Worm (Caenorhabditis elegans) whole organism, late embryonic: ENCODE results near the gene Y43F8C.15.

Source experiments
- C08G9.2 ChIP-seq: sonication (generic microtip); optimal IDR thresholded peaks from 2 replicates; lab custom pipeline; 2016; ENCODE audit warnings: mild to moderate bottlenecking, missing genetic modification characterization, moderate library complexity, missing compliant biosample characterization
- K02D7.2 ChIP-seq: sonication (generic microtip); optimal IDR thresholded peaks from 2 replicates; lab custom pipeline; 2017; ENCODE audit warnings: mild to moderate bottlenecking, missing genetic modification characterization, missing compliant biosample characterization
- K09A11.1 ChIP-seq: sonication (generic microtip); optimal IDR thresholded peaks from 2 replicates; lab custom pipeline; 2017; ENCODE audit warnings: antibody characterized with exemption, mild to moderate bottlenecking, missing genetic modification characterization, missing compliant biosample characterization; ENCODE audit not compliant: insufficient read depth
- Y22D7AL.16 ChIP-seq: sonication (generic microtip); optimal IDR thresholded peaks from 2 replicates; lab custom pipeline; 2016; ENCODE audit warnings: missing genetic modification characterization, missing compliant biosample characterization
- ceh-14 ChIP-seq: sonication (generic microtip); optimal IDR thresholded peaks from 2 replicates; lab custom pipeline; 2016; ENCODE audit warnings: missing genotype, missing genetic modification characterization, missing compliant biosample characterization
- ceh-2 ChIP-seq: sonication (generic microtip); optimal IDR thresholded peaks from 2 replicates; lab custom pipeline; 2016; ENCODE audit warnings: missing genotype, missing genetic modification characterization, missing compliant biosample characterization
- ceh-22 ChIP-seq: sonication (generic microtip); optimal IDR thresholded peaks from 2 replicates; lab custom pipeline; 2017; ENCODE audit warnings: missing biosample characterization, missing genetic modification characterization
- ceh-24 ChIP-seq: sonication (generic microtip); optimal IDR thresholded peaks from 2 replicates; lab custom pipeline; 2016; ENCODE audit warnings: mild to moderate bottlenecking, missing genetic modification characterization, missing compliant biosample characterization
- ceh-30 ChIP-seq: fragments of 150-350 bp; optimal IDR thresholded peaks from 2 replicates; lab custom pipeline; 2014; ENCODE audit warnings: missing biosample characterization, missing genetic modification characterization
- ceh-31 ChIP-seq: sonication (generic microtip); optimal IDR thresholded peaks from 2 replicates; lab custom pipeline; 2016; ENCODE audit warnings: missing genetic modification characterization, missing compliant biosample characterization
- ceh-45 ChIP-seq: fragments of 200-800 bp; sonication (Bioruptor generic); IDR thresholded peaks from 2 replicates; pipeline ENCODE4 v1.3.6; 2022; ENCODE audit warnings: missing genetic modification reagents, missing genetic modification characterization, missing compliant biosample characterization
- ceh-48 ChIP-seq: sonication (generic microtip); optimal IDR thresholded peaks from 2 replicates; lab custom pipeline; 2016; ENCODE audit warnings: missing genetic modification characterization, inconsistent platforms, missing compliant biosample characterization
- ceh-9 ChIP-seq: sonication (generic microtip); optimal IDR thresholded peaks from 2 replicates; lab custom pipeline; 2016; ENCODE audit warnings: mild to moderate bottlenecking, missing genetic modification characterization, inconsistent platforms, missing compliant biosample characterization
- che-1 ChIP-seq: sonication (generic microtip); optimal IDR thresholded peaks from 2 replicates; lab custom pipeline; 2016; ENCODE audit warnings: mild to moderate bottlenecking, missing genetic modification characterization, missing compliant biosample characterization
- dmd-4 ChIP-seq: sonication (generic microtip); optimal IDR thresholded peaks from 2 replicates; lab custom pipeline; 2016; ENCODE audit warnings: borderline replicate concordance, missing genetic modification characterization, missing compliant biosample characterization
- ets-4 ChIP-seq: sonication (generic microtip); optimal IDR thresholded peaks from 2 replicates; lab custom pipeline; 2016; ENCODE audit warnings: missing genetic modification characterization, missing compliant biosample characterization
- eyg-1 ChIP-seq: sonication (generic microtip); optimal IDR thresholded peaks from 2 replicates; lab custom pipeline; 2016; ENCODE audit warnings: missing genotype, missing genetic modification characterization, missing compliant biosample characterization
- fax-1 ChIP-seq: sonication (generic microtip); optimal IDR thresholded peaks from 2 replicates; lab custom pipeline; 2016; ENCODE audit warnings: missing genotype, missing genetic modification characterization, missing compliant biosample characterization
- fkh-10 ChIP-seq: fragments of 150-350 bp; optimal IDR thresholded peaks from 2 replicates; lab custom pipeline; 2014; ENCODE audit warnings: missing biosample characterization, missing genetic modification reagents, missing genetic modification characterization
- fkh-6 ChIP-seq: sonication (generic microtip); optimal IDR thresholded peaks from 2 replicates; lab custom pipeline; 2016; ENCODE audit warnings: missing genetic modification characterization, missing compliant biosample characterization
- gmeb-2 ChIP-seq: sonication (generic microtip); optimal IDR thresholded peaks from 2 replicates; lab custom pipeline; 2016; ENCODE audit warnings: missing genetic modification characterization, inconsistent platforms, missing compliant biosample characterization
- hlh-13 ChIP-seq: fragments of 200-800 bp; sonication (Bioruptor generic); optimal IDR thresholded peaks from 2 replicates; lab custom pipeline; 2018; ENCODE audit warnings: mild to moderate bottlenecking, missing genetic modification characterization, missing compliant biosample characterization
- hlh-30 ChIP-seq: sonication (generic microtip); optimal IDR thresholded peaks from 2 replicates; lab custom pipeline; 2017; ENCODE audit warnings: antibody characterized with exemption, missing genetic modification characterization, missing compliant biosample characterization; ENCODE audit not compliant: insufficient read depth
- lim-6 ChIP-seq: sonication (generic microtip); optimal IDR thresholded peaks from 2 replicates; lab custom pipeline; 2016; ENCODE audit warnings: missing genetic modification characterization, missing compliant biosample characterization
- madf-2 ChIP-seq: sonication (generic microtip); optimal IDR thresholded peaks from 2 replicates; lab custom pipeline; 2017; ENCODE audit warnings: missing genetic modification characterization, missing compliant biosample characterization
- nfya-1 ChIP-seq: sonication (generic microtip); optimal IDR thresholded peaks from 2 replicates; lab custom pipeline; 2017; ENCODE audit warnings: missing genetic modification characterization, mild to moderate bottlenecking, missing compliant biosample characterization, antibody characterized with exemption, moderate library complexity
- nhr-11 ChIP-seq: fragments of 150-350 bp; optimal IDR thresholded peaks from 2 replicates; lab custom pipeline; 2014; ENCODE audit warnings: missing biosample characterization, missing genetic modification characterization
- nhr-232 ChIP-seq: sonication (generic microtip); optimal IDR thresholded peaks from 2 replicates; lab custom pipeline; 2016; ENCODE audit warnings: missing genetic modification characterization, missing compliant biosample characterization
- odd-2 ChIP-seq: sonication (generic microtip); optimal IDR thresholded peaks from 2 replicates; lab custom pipeline; 2017; ENCODE audit warnings: antibody characterized with exemption, mild to moderate bottlenecking, missing genetic modification characterization, missing compliant biosample characterization
- pag-3 ChIP-seq: sonication (generic microtip); optimal IDR thresholded peaks from 2 replicates; lab custom pipeline; 2016; ENCODE audit warnings: missing compliant biosample characterization, missing genetic modification characterization, borderline replicate concordance
- pat-9 ChIP-seq: fragments of 200-800 bp; sonication (Bioruptor generic); optimal IDR thresholded peaks from 2 replicates; lab custom pipeline; 2018; ENCODE audit warnings: mild to moderate bottlenecking, missing genetic modification characterization, moderate library complexity, missing compliant biosample characterization
- pha-2 ChIP-seq: sonication (generic microtip); optimal IDR thresholded peaks from 2 replicates; lab custom pipeline; 2017; ENCODE audit warnings: mild to moderate bottlenecking, missing genetic modification characterization, missing compliant biosample characterization
- pha-4 ChIP-seq: fragments of 150-350 bp; optimal IDR thresholded peaks from 2 replicates; lab custom pipeline; 2018; ENCODE audit warnings: missing biosample characterization, missing genetic modification reagents, missing genetic modification characterization
- ref-2 ChIP-seq: sonication (generic microtip); optimal IDR thresholded peaks from 2 replicates; lab custom pipeline; 2016; ENCODE audit warnings: missing genetic modification characterization, missing compliant biosample characterization
- rnt-1 ChIP-seq: sonication (generic microtip); optimal IDR thresholded peaks from 2 replicates; lab custom pipeline; 2016; ENCODE audit warnings: missing genetic modification characterization, missing compliant biosample characterization
- sdc-2 ChIP-seq: sonication (generic microtip); optimal IDR thresholded peaks from 2 replicates; lab custom pipeline; 2016; ENCODE audit warnings: missing genotype, missing genetic modification characterization, missing compliant biosample characterization
- sox-4 ChIP-seq: sonication (generic microtip); optimal IDR thresholded peaks from 2 replicates; lab custom pipeline; 2017; ENCODE audit warnings: mild to moderate bottlenecking, missing genetic modification characterization, inconsistent platforms, missing compliant biosample characterization
- syd-9 ChIP-seq: sonication (generic microtip); optimal IDR thresholded peaks from 2 replicates; lab custom pipeline; 2016; ENCODE audit warnings: mild to moderate bottlenecking, missing genetic modification characterization, moderate library complexity, missing compliant biosample characterization
- tbx-7 ChIP-seq: sonication (generic microtip); optimal IDR thresholded peaks from 2 replicates; lab custom pipeline; 2016; ENCODE audit warnings: missing genotype, missing genetic modification characterization, missing compliant biosample characterization
- unc-55 ChIP-seq: sonication (generic microtip); optimal IDR thresholded peaks from 2 replicates; lab custom pipeline; 2017; ENCODE audit warnings: missing biosample characterization, missing genetic modification reagents, missing genetic modification characterization
- unc-86 ChIP-seq: sonication (generic microtip); optimal IDR thresholded peaks from 2 replicates; lab custom pipeline; 2016; ENCODE audit warnings: missing genetic modification characterization, missing compliant biosample characterization
- zip-5 ChIP-seq: sonication (generic microtip); optimal IDR thresholded peaks from 2 replicates; lab custom pipeline; 2016; ENCODE audit warnings: missing genetic modification characterization, missing compliant biosample characterization
- ztf-16 ChIP-seq: sonication (generic microtip); optimal IDR thresholded peaks from 2 replicates; lab custom pipeline; 2017; ENCODE audit warnings: missing genetic modification characterization, missing compliant biosample characterization

The Y43F8C.15 gene

ce11 chrV:19669959-19670358, 40.5 kb downstream of the Y43F8C.15 start, which contains the start of gene Y43F8C.11:
Gene Y43F8C.11 (plus strand): TSS chrV:19670259.
- TF ChIP-seq fax-1 (tag; lab: Kevin White, UChicago) (no peak), ceh-24 (tag; lab: Kevin White, UChicago) (no peak), Y22D7AL.16 (tag; lab: Kevin White, UChicago) (no peak), madf-2 (tag; lab: Kevin White, UChicago) (no peak), hlh-13 (GFP tag; lab: Kevin White, UChicago) (no peak), syd-9 (tag; lab: Kevin White, UChicago) (no peak), fkh-6 (tag; lab: Kevin White, UChicago) (no peak), ets-4 (tag; lab: Kevin White, UChicago) (no peak), nhr-232 (no peak), nfya-1 (tag; lab: Kevin White, UChicago) (no peak), ceh-30 (tag; lab: Kevin White, UChicago) (no peak), nhr-11 (tag; lab: Kevin White, UChicago) (no peak)

ce11 chrV:19668213-19668612, 42.2 kb downstream of the Y43F8C.15 start:
- no peak for TF ChIP-seq pat-9
- no peak for TF ChIP-seq hlh-13 (GFP tag; lab: Kevin White, UChicago)
- no peak for TF ChIP-seq pha-2
- no peak for TF ChIP-seq unc-55 (GFP tag; lab: Kevin White, UChicago)
- no peak for TF ChIP-seq ceh-22 (tag; lab: Kevin White, UChicago)
- no peak for TF ChIP-seq ceh-30 (tag; lab: Kevin White, UChicago)
- TF ChIP-seq K02D7.2, result no peak
- no peak for TF ChIP-seq pag-3
- TF ChIP-seq che-1, result no peak
- no peak for TF ChIP-seq nhr-11 (tag; lab: Kevin White, UChicago)
- no peak for TF ChIP-seq ceh-24 (tag; lab: Kevin White, UChicago)
- TF ChIP-seq unc-86 (tag; lab: Kevin White, UChicago), result no peak
- no peak for TF ChIP-seq ceh-31 (tag; lab: Kevin White, UChicago)
- TF ChIP-seq ceh-9 (tag; lab: Kevin White, UChicago), result no peak
- no peak for TF ChIP-seq fkh-10 (GFP tag; lab: Kevin White, UChicago)
- no peak for TF ChIP-seq eyg-1 (tag; lab: Kevin White, UChicago)
- no peak for TF ChIP-seq ceh-48 (tag; lab: Kevin White, UChicago)
- TF ChIP-seq zip-5, result no peak

- TF ChIP-seq sdc-2 (no peak), hlh-30 (tag; lab: Kevin White, UChicago) (no peak), dmd-4 (tag; lab: Kevin White, UChicago) (no peak), ceh-2 (tag; lab: Kevin White, UChicago) (no peak), ceh-45 (no peak), pag-3 (no peak), ref-2 (no peak), pha-4 (tag; lab: Kevin White, UChicago) (no peak), fax-1 (tag; lab: Kevin White, UChicago) (no peak), unc-55 (GFP tag; lab: Kevin White, UChicago) (no peak), pha-2 (no peak), K09A11.1 (tag; lab: Kevin White, UChicago) (no peak), nfya-1 (tag; lab: Kevin White, UChicago) (no peak), lim-6 (tag; lab: Kevin White, UChicago) (no peak), ceh-14 (tag; lab: Kevin White, UChicago) (no peak)
These were observed 42.7 kb downstream of the Y43F8C.15 start for ce11 chrV:19667716-19668115.

- TF ChIP-seq C08G9.2, result no peak
- no peak for TF ChIP-seq madf-2 (tag; lab: Kevin White, UChicago)
- no peak for TF ChIP-seq sox-4
- TF ChIP-seq odd-2 (tag; lab: Kevin White, UChicago), result no peak
- no peak for TF ChIP-seq pha-2
- no peak for TF ChIP-seq tbx-7 (tag; lab: Kevin White, UChicago)
- TF ChIP-seq Y22D7AL.16 (tag; lab: Kevin White, UChicago), result no peak
- no peak for TF ChIP-seq gmeb-2
- no peak for TF ChIP-seq ztf-16 (tag; lab: Kevin White, UChicago)
- no peak for TF ChIP-seq ceh-45
- no peak for TF ChIP-seq hlh-13 (GFP tag; lab: Kevin White, UChicago)
- no peak for TF ChIP-seq rnt-1 (tag; lab: Kevin White, UChicago)
- no peak for TF ChIP-seq nhr-232
- TF ChIP-seq syd-9 (tag; lab: Kevin White, UChicago), result no peak
These were observed 44.1 kb downstream of the Y43F8C.15 start for ce11 chrV:19666308-19666707.
